Fruit fly (Drosophila melanogaster): ENCODE measurements around the gene CG43702.

Gene CG43702

DNA sequence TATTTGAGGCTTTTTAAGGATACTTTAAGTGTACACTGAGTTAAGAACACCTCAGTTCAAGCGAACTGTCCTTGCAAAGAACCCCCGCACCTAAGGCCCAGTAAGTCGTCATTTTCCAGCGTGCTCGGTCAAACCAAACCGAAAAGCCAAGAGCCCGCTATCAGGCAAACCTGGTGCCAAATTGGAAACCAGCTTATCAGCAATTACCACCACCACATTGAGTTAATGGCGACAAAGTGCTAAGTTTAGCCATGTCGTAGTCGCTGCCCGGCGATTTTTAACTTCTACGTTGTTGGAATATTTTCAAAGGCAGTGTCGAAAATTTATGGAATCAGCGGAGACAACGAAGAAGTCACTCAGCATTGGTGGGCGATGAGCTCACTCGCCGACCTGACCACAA, 15.7 kb upstream of the CG43702 start:
- TF ChIP-seq EcR (GFP tag; optimal IDR thresholded peaks at IDR 0.05) (no peak), CG17806 (tag; optimal IDR thresholded peaks at IDR 0.05) (no peak), Pif1B (GFP tag; optimal IDR thresholded peaks at IDR 0.05) (no peak), CG9948 (tag; optimal IDR thresholded peaks at IDR 0.05) (no peak), CG32121 (GFP tag; IDR thresholded peaks at IDR 0.05) (no peak), CG4496 (GFP tag; IDR thresholded peaks at IDR 0.05) (no peak), D1 (tag; optimal IDR thresholded peaks at IDR 0.05) (no peak)

DNA sequence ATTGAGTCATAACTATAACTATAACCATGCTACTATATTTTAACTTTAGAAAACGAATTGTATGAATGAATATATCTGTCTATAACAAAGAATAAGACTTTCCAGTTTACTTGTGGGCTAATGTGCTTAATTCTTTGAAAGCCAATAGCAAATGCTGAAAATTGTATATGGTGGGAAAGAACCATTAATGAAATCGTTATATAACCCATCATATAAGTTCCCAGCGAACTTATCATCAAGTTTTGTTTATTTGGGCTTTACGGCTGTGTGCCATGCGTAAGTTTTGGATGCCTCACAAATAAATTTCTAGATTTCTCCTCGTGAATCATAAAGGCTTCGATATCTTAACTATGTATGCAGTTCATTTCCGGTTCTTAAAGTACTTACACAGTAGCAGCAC, 14.7 kb upstream of the CG43702 start:
- no peak for TF ChIP-seq Snoo (tag; optimal IDR thresholded peaks at IDR 0.05)
- TF ChIP-seq CG10348 (GFP tag; IDR thresholded peaks at IDR 0.05), result no peak
- no peak for TF ChIP-seq CG8159 (tag; optimal IDR thresholded peaks at IDR 0.05)
- no peak for TF ChIP-seq Pif1B (GFP tag; optimal IDR thresholded peaks at IDR 0.05)
- no peak for TF ChIP-seq Ets98B (GFP tag; IDR thresholded peaks at IDR 0.05)
- TF ChIP-seq CG12605 (GFP tag; IDR thresholded peaks at IDR 0.05), result no peak
- TF ChIP-seq CG32121 (GFP tag; IDR thresholded peaks at IDR 0.05), result no peak
- TF ChIP-seq gl (tag; optimal IDR thresholded peaks at IDR 0.05), result no peak
- TF ChIP-seq CG15710 (tag; optimal IDR thresholded peaks at IDR 0.05), result no peak
- no peak for TF ChIP-seq CG13204 (GFP tag; optimal IDR thresholded peaks at IDR 0.05)
- TF ChIP-seq CG9948 (tag; optimal IDR thresholded peaks at IDR 0.05), result no peak
- TF ChIP-seq CG34367 (tag; optimal IDR thresholded peaks at IDR 0.05), result no peak
- TF ChIP-seq CG14655 (GFP tag; optimal IDR thresholded peaks at IDR 0.05), result no peak
- TF ChIP-seq rn (GFP tag; IDR thresholded peaks at IDR 0.05), result no peak

DNA sequence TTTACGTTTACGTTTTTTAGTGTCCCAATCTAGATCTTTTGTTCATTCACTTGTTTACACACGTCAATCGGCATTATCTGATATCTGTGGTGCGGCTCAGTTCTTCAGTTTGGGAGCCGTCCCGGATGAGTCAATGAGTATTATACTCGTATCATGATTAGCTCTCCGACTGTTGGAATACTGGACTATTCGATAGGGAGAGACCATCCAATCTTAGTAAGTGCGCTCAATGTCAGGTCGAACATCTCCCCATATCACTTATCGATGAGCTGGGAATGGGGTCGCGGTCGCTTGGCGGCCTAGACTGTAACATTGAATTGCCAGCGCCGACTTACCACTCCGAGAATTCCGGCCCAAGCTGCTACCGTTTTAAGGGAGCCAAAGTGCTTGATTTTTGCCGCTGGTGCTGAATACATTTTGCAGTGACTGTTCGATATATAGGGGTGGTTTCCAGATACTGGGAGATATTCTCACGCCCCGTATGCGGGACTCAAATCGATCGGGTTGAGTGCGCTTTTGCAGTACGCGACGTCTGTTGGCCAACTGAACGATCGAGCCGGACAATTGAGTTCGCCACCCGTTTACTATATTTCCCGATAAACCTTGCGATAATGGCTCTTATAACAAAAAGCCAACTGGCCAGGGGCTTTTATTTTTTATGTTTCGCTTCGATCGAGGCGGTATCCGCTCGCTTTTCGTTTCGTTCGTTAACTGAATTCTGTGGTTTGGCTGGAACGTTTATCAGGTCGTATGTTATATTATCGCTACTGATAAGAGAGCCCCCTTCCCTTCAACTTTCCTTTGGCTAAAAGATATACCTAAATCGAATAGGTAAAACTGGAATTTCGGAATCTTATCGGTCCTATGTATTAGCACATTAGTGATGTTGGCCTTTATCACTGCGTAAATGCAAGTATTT, 13.5 kb upstream of the CG43702 start:
- TF ChIP-seq CG10348 (GFP tag; IDR thresholded peaks at IDR 0.05), result no peak; the same call in 1 of the 2 replicates
- TF ChIP-seq Snoo (tag; optimal IDR thresholded peaks at IDR 0.05), result no peak
- no peak for TF ChIP-seq CG15710 (tag; optimal IDR thresholded peaks at IDR 0.05)
- TF ChIP-seq Ets98B (GFP tag; IDR thresholded peaks at IDR 0.05), result no peak
- TF ChIP-seq CG4496 (GFP tag; IDR thresholded peaks at IDR 0.05), result no peak
- no peak for TF ChIP-seq CG14655 (GFP tag; optimal IDR thresholded peaks at IDR 0.05)
- no peak for TF ChIP-seq fd96Ca (GFP tag; IDR thresholded peaks at IDR 0.05)
- no peak for TF ChIP-seq rn (GFP tag; IDR thresholded peaks at IDR 0.05)
- no peak for TF ChIP-seq CG34367 (tag; optimal IDR thresholded peaks at IDR 0.05)
- no peak for TF ChIP-seq CG12605 (GFP tag; IDR thresholded peaks at IDR 0.05)
- TF ChIP-seq Pif1A (GFP tag; optimal IDR thresholded peaks at IDR 0.05), result no peak
- TF ChIP-seq CG8301 (tag; optimal IDR thresholded peaks at IDR 0.05), result no peak
- no peak for TF ChIP-seq CG9948 (tag; optimal IDR thresholded peaks at IDR 0.05)
- no peak for TF ChIP-seq EcR (GFP tag; optimal IDR thresholded peaks at IDR 0.05)

DNA sequence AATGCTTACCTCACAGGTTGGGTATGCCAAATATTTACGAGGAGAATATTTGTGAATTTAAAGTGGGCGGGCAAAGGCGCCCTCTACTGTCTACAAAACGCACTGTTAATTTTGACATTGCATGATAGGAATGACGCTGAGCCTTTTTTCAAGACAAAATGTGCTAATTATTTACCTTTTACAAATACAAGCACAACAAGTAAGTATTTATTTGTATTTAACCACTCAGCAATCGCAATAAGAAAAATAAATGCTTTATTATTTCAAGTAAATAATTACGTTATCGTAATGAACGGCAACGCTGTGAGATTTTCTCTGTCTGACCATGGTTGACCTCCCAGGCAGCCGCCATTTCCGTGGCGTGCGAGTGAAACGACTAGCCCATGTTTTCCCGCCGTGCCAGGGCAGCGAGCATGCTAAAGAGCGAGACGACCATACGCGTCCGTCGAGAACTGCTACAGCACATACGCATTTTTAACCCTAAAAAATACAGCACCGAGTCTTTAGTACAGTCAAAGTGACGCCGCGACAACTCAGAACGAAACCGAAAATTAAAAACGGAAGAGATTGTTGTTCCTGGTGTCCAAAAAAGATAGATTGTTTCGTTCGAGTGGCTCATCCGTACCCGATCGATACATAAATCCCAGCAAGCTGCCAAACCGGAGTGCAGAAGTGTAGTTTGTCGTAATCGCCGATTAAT, 12.7 kb upstream of the CG43702 start, which contains the start of the genes CG12974 and pzg:
TSS of gene CG12974 (minus strand) at position 324 of the 700 bp plus-strand sequence.
TSS of gene pzg (plus strand) at position 461 of the 700 bp plus-strand sequence.
- TF ChIP-seq gl (tag; optimal IDR thresholded peaks at IDR 0.05) (peak; percentile 40), Pif1A (GFP tag; optimal IDR thresholded peaks at IDR 0.05) (no peak), CG34367 (tag; optimal IDR thresholded peaks at IDR 0.05) (peak; percentile 55), CG4496 (GFP tag; IDR thresholded peaks at IDR 0.05) (peak; percentile 81; the same call in 2 of the 3 replicates), CG12605 (GFP tag; IDR thresholded peaks at IDR 0.05) (no peak), CG9948 (tag; optimal IDR thresholded peaks at IDR 0.05) (peak; percentile 38), CG8301 (tag; optimal IDR thresholded peaks at IDR 0.05) (no peak), rn (GFP tag; IDR thresholded peaks at IDR 0.05) (0 out of 2 replicates have a peak, but pooled peaks have one; percentile 9), Ets98B (GFP tag; IDR thresholded peaks at IDR 0.05) (peak; percentile 29; the same call in 1 of the 2 replicates), CG8159 (tag; optimal IDR thresholded peaks at IDR 0.05) (peak; percentile 57), CG32121 (GFP tag; IDR thresholded peaks at IDR 0.05) (peak; percentile 34; the same call in 1 of the 2 replicates), EcR (GFP tag; optimal IDR thresholded peaks at IDR 0.05) (peak; percentile 61), CG17806 (tag; optimal IDR thresholded peaks at IDR 0.05) (no peak), fd96Ca (GFP tag; IDR thresholded peaks at IDR 0.05) (peak; percentile 78; the same call in 2 of the 3 replicates), CG15710 (tag; optimal IDR thresholded peaks at IDR 0.05) (peak; percentile 56), Snoo (tag; optimal IDR thresholded peaks at IDR 0.05) (peak; percentile 61)

DNA sequence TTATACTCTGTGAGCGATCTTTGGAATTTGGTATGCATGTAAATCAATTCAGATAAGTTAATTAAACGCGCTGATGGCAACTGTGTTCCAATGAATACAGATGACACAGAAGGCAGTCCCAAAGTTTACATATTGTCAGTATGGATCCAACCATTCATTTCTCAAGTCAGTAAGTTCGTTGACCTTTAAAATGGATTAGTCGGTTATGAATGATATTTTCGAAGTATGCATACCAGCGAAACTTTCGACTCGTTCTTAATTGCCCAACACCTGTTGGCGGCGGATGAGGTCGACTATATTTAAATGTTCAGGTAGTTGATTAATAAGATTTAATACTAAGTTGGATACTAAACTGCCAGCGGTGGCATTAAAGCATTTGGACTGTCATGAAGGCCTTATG, 8.1 kb upstream of the CG43702 start:
- no peak for TF ChIP-seq Pif1B (GFP tag; optimal IDR thresholded peaks at IDR 0.05)
- TF ChIP-seq rn (GFP tag; IDR thresholded peaks at IDR 0.05), result no peak
- TF ChIP-seq CG14655 (GFP tag; optimal IDR thresholded peaks at IDR 0.05), result no peak
- TF ChIP-seq EcR (GFP tag; optimal IDR thresholded peaks at IDR 0.05), result peak; percentile 77
- no peak for TF ChIP-seq D1 (tag; optimal IDR thresholded peaks at IDR 0.05)
- TF ChIP-seq CG4496 (GFP tag; IDR thresholded peaks at IDR 0.05), result no peak
- no peak for TF ChIP-seq CG13204 (GFP tag; optimal IDR thresholded peaks at IDR 0.05)
- no peak for TF ChIP-seq gl (tag; optimal IDR thresholded peaks at IDR 0.05)
- no peak for TF ChIP-seq Pif1A (GFP tag; optimal IDR thresholded peaks at IDR 0.05)

Measured in whole organism, pupa.